Fruit fly (Drosophila melanogaster): ENCODE data around the gene Bsg.

Bsg gene

dm6 chr2L:8159498-8159897, 76.3 kb downstream of the Bsg start, which contains the start of the genes PAPLA1 and Rbsn-5 (continued):
- no peak for TF ChIP-seq Hr78 (GFP tag; optimal IDR thresholded peaks at IDR 0.05)
- TF ChIP-seq jim (GFP tag; optimal IDR thresholded peaks at IDR 0.05): no peak
- no peak for TF ChIP-seq pan (optimal IDR thresholded peaks at IDR 0.05)
- no peak for TF ChIP-seq CrebA (GFP tag; optimal IDR thresholded peaks at IDR 0.05; ENCODE audit: borderline replicate concordance)
- TF ChIP-seq dsf (GFP tag; optimal IDR thresholded peaks at IDR 0.05; ENCODE audit: borderline replicate concordance): peak; percentile 91
- TF ChIP-seq lola (GFP tag; optimal IDR thresholded peaks at IDR 0.05): no peak

DNA sequence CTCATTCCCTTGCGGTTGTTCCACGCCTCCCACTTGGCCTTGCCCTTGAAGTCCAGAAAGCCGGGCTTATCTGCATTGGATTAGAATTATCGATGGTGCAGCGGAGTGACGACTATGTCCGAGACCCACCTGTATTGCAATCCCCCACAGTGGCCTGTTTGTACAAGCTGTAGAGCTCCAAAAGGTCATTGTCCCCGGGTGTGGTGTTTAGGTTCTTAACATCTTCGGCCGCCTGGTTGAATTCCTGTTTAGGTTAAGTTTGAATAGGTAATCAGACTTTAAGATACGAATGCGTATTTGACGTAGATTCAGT, 78.7 kb downstream of the Bsg start:
- no peak for TF ChIP-seq Abd-B (GFP tag; optimal IDR thresholded peaks at IDR 0.05)
- no peak for TF ChIP-seq Rel (GFP tag; optimal IDR thresholded peaks at IDR 0.05)
- no peak for TF ChIP-seq Rel (tag; optimal IDR thresholded peaks at IDR 0.05)
- no peak for TF ChIP-seq Hr78 (GFP tag; optimal IDR thresholded peaks at IDR 0.05)
- TF ChIP-seq Hnf4 (GFP tag; optimal IDR thresholded peaks at IDR 0.05): no peak
- no peak for TF ChIP-seq CG32264 (GFP tag; optimal IDR thresholded peaks at IDR 0.05)
- TF ChIP-seq dl (GFP tag; optimal IDR thresholded peaks at IDR 0.05; ENCODE audit: insufficient read depth in 1 of 2, partially characterized antibody in 2 of 2): no peak
- no peak for TF ChIP-seq psq (GFP tag; optimal IDR thresholded peaks at IDR 0.05)
- no peak for TF ChIP-seq HLH106 (tag; optimal IDR thresholded peaks at IDR 0.05)
- TF ChIP-seq Vsx2 (GFP tag; optimal IDR thresholded peaks at IDR 0.05; ENCODE audit: partially characterized antibody): no peak
- TF ChIP-seq Myc (optimal IDR thresholded peaks at IDR 0.05): no peak
- no peak for TF ChIP-seq sv (GFP tag; optimal IDR thresholded peaks at IDR 0.05)
- no peak for TF ChIP-seq foxo (GFP tag; optimal IDR thresholded peaks at IDR 0.05)
- no peak for TF ChIP-seq Jra (GFP tag; optimal IDR thresholded peaks at IDR 0.05)
- TF ChIP-seq brk (GFP tag; optimal IDR thresholded peaks at IDR 0.05): no peak
- TF ChIP-seq CG9705 (GFP tag; optimal IDR thresholded peaks at IDR 0.05): no peak
- TF ChIP-seq N (GFP tag; optimal IDR thresholded peaks at IDR 0.05): no peak
- no peak for TF ChIP-seq Hr83 (GFP tag; optimal IDR thresholded peaks at IDR 0.05; ENCODE audit: poor library complexity, severe bottlenecking)
- TF ChIP-seq Dfd (GFP tag; optimal IDR thresholded peaks at IDR 0.05): no peak
- no peak for TF ChIP-seq OdsH (GFP tag; optimal IDR thresholded peaks at IDR 0.05)

DNA sequence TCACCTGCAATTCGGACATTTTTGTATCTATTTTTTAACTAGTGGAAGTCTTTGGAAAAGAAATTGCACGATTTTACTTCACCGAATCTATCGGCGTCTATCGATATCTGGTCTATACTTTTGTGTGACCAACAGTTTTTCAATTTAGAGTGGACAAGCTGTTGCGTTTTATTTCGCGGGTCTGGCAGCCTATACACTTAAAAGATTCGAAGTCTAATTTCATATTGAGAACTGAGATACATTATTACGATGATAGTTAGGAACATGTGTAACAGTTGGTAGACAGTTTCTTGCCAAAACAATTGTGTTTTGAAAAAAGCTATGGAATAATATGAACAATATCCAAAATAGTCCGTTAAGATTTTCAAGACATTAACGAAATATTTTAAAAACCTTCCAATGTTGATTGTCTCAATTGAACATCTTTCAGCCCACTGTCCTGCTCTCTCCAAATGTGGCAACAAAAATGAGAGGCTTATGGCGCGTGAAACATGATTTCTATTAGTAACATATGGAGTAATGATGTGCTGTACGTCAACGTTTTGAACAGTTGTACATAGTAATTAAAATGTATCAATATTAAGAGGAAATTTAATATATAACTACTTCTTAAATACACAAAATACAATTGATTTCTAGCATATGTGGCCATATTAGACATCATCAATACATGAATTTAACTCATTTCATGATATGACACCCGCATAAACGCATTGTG, 79.2 kb downstream of the Bsg start, which contains the start of gene Acbp1:
TSS of gene Acbp1 (minus strand) at position 146 of the 718 bp plus-strand sequence.
- TF ChIP-seq Mio (GFP tag; optimal IDR thresholded peaks at IDR 0.05) (peak; percentile 51), sage (GFP tag; optimal IDR thresholded peaks at IDR 0.05) (peak; percentile 92), Dfd (GFP tag; optimal IDR thresholded peaks at IDR 0.05) (no peak), fru (GFP tag; optimal IDR thresholded peaks at IDR 0.05) (peak; percentile 95), Hnf4 (GFP tag; optimal IDR thresholded peaks at IDR 0.05) (peak; percentile 90), dsf (GFP tag; optimal IDR thresholded peaks at IDR 0.05; ENCODE audit: borderline replicate concordance) (peak; percentile 73), tai (GFP tag; optimal IDR thresholded peaks at IDR 0.05) (peak; percentile 95), Rel (GFP tag; optimal IDR thresholded peaks at IDR 0.05) (peak; percentile 92), Rel (tag; optimal IDR thresholded peaks at IDR 0.05) (peak; percentile 90), HLH106 (tag; optimal IDR thresholded peaks at IDR 0.05) (peak; percentile 97), OdsH (GFP tag; optimal IDR thresholded peaks at IDR 0.05) (peak; percentile 97), psq (GFP tag; optimal IDR thresholded peaks at IDR 0.05) (peak; percentile 86), h (GFP tag; optimal IDR thresholded peaks at IDR 0.05) (peak; percentile 94), pan (optimal IDR thresholded peaks at IDR 0.05) (no peak), ey (GFP tag; optimal IDR thresholded peaks at IDR 0.05) (peak; percentile 89), dmrt93B (GFP tag; optimal IDR thresholded peaks at IDR 0.05) (peak; percentile 90), dl (GFP tag; optimal IDR thresholded peaks at IDR 0.05; ENCODE audit: insufficient read depth in 1 of 2, partially characterized antibody in 2 of 2) (no peak), br (GFP tag; optimal IDR thresholded peaks at IDR 0.05) (peak; percentile 94), brk (GFP tag; optimal IDR thresholded peaks at IDR 0.05) (peak; percentile 95), jim (GFP tag; optimal IDR thresholded peaks at IDR 0.05) (no peak), sv (GFP tag; optimal IDR thresholded peaks at IDR 0.05) (peak; percentile 95), GATAd (GFP tag; optimal IDR thresholded peaks at IDR 0.05) (peak; percentile 67), Hr78 (GFP tag; optimal IDR thresholded peaks at IDR 0.05) (no peak), Jra (GFP tag; optimal IDR thresholded peaks at IDR 0.05) (peak; percentile 80), Myc (optimal IDR thresholded peaks at IDR 0.05) (no peak), rgr (GFP tag; optimal IDR thresholded peaks at IDR 0.05) (peak; percentile 96), Sp1 (GFP tag; optimal IDR thresholded peaks at IDR 0.05) (peak; percentile 99), CG9705 (GFP tag; optimal IDR thresholded peaks at IDR 0.05) (peak; percentile 94), foxo (GFP tag; optimal IDR thresholded peaks at IDR 0.05) (peak; percentile 53 to 96), CG32264 (GFP tag; optimal IDR thresholded peaks at IDR 0.05) (peak; percentile 45), CrebA (GFP tag; optimal IDR thresholded peaks at IDR 0.05; ENCODE audit: borderline replicate concordance) (peak; percentile 38), Dif (GFP tag; optimal IDR thresholded peaks at IDR 0.05; ENCODE audit: partially characterized antibody) (no peak), woc (GFP tag; optimal IDR thresholded peaks at IDR 0.05) (peak; percentile 98), lola (GFP tag; optimal IDR thresholded peaks at IDR 0.05) (no peak), usp (GFP tag; optimal IDR thresholded peaks at IDR 0.05) (no peak), N (GFP tag; optimal IDR thresholded peaks at IDR 0.05) (no peak), Hr83 (GFP tag; optimal IDR thresholded peaks at IDR 0.05; ENCODE audit: poor library complexity, severe bottlenecking) (peak; percentile 90), Vsx2 (GFP tag; optimal IDR thresholded peaks at IDR 0.05; ENCODE audit: partially characterized antibody) (no peak), Abd-B (GFP tag; optimal IDR thresholded peaks at IDR 0.05) (no peak)

Data from whole organism, wandering third instar larva.